Worm (Caenorhabditis elegans) whole organism, young adult: ENCODE data around the gene rfc-1.
A peak's percentile ranks its signal among the peaks of the same experiment; 100 is the strongest.

ENCODE experiments used
- B0019.2 ChIP-seq: fragments of 200-800 bp; sonication (Bioruptor generic); conservative IDR thresholded peaks from 2 replicates; pipeline ENCODE4 v1.3.6; 2022; ENCODE audit warnings: missing genetic modification reagents, missing genetic modification characterization, missing compliant biosample characterization
- B0035.1 ChIP-seq: sonication (generic microtip); optimal IDR thresholded peaks from 2 replicates; lab custom pipeline; 2016; ENCODE audit warnings: missing genetic modification characterization, mild to moderate bottlenecking, missing compliant biosample characterization, missing genotype, missing genetic modification reagents
- D2030.7 ChIP-seq: fragments of 200-800 bp; sonication (Bioruptor generic); IDR thresholded peaks from 2 replicates; pipeline ENCODE4 v1.3.6; 2022; ENCODE audit warnings: missing genetic modification reagents, missing genetic modification characterization, missing compliant biosample characterization
- F37B4.10 ChIP-seq: fragments of 200-800 bp; sonication (Bioruptor generic); IDR thresholded peaks from 2 replicates; pipeline ENCODE4 v1.3.6; 2022; ENCODE audit warnings: missing genetic modification characterization, missing compliant biosample characterization
- F49E8.2 ChIP-seq: sonication (generic microtip); optimal IDR thresholded peaks from 3 replicates; lab custom pipeline; 2017; ENCODE audit warnings: missing genetic modification characterization, mild to moderate bottlenecking, missing compliant biosample characterization, antibody characterized with exemption, moderate library complexity; ENCODE audit not compliant: insufficient read depth
- F55B11.4 ChIP-seq: sonication (generic microtip); optimal IDR thresholded peaks from 2 replicates; lab custom pipeline; 2016; ENCODE audit warnings: missing compliant biosample characterization, missing genetic modification characterization, borderline replicate concordance; ENCODE audit not compliant: insufficient read depth
- K11D2.4 ChIP-seq: fragments of 200-800 bp; sonication (Bioruptor generic); IDR thresholded peaks from 2 replicates; pipeline ENCODE4 v1.3.6; 2022; ENCODE audit warnings: missing genetic modification reagents, missing genetic modification characterization, missing compliant biosample characterization
- T07F8.4 ChIP-seq: sonication (generic microtip); optimal IDR thresholded peaks from 2 replicates; lab custom pipeline; 2016; ENCODE audit warnings: mild to moderate bottlenecking, missing genetic modification characterization, moderate library complexity, missing compliant biosample characterization
- Y53G8AR.9 ChIP-seq: fragments of 200-800 bp; sonication (Bioruptor generic); conservative IDR thresholded peaks from 2 replicates; pipeline ENCODE4 v1.3.6; 2022; ENCODE audit warnings: missing genetic modification reagents, missing genetic modification characterization, missing compliant biosample characterization
- aptf-2 ChIP-seq: fragments of 200-800 bp; sonication (Bioruptor generic); conservative IDR thresholded peaks from 2 replicates; pipeline ENCODE4 v1.3.6; 2022; ENCODE audit warnings: missing genetic modification reagents, missing genetic modification characterization, missing compliant biosample characterization
- atf-7 ChIP-seq: sonication (generic microtip); optimal IDR thresholded peaks from 2 replicates; lab custom pipeline; 2017; ENCODE audit warnings: mild to moderate bottlenecking, missing genetic modification characterization, missing compliant biosample characterization
- attf-5 ChIP-seq: fragments of 200-800 bp; sonication (Bioruptor generic); optimal IDR thresholded peaks from 2 replicates; lab custom pipeline; 2018; ENCODE audit warnings: mild to moderate bottlenecking, missing genetic modification characterization, missing compliant biosample characterization
- attf-6 ChIP-seq: fragments of 200-800 bp; sonication (Bioruptor generic); IDR thresholded peaks from 2 replicates; pipeline ENCODE4 v1.3.6; 2022; ENCODE audit warnings: missing genetic modification reagents, missing genetic modification characterization, missing compliant biosample characterization
- bed-1 ChIP-seq: fragments of 200-800 bp; sonication (Bioruptor generic); IDR thresholded peaks from 2 replicates; pipeline ENCODE4 v1.3.6; 2022; ENCODE audit warnings: missing genetic modification reagents, missing genetic modification characterization, missing compliant biosample characterization
- cebp-1 ChIP-seq, 2 experiments: fragments of 200-800 bp in 1 of 2; sonication (Bioruptor generic) in 1 of 2; sonication (generic microtip) in 1 of 2; IDR thresholded peaks in 1 of 2; optimal IDR thresholded peaks in 1 of 2; 2 replicates each; pipeline versions ENCODE4 v1.3.6 to Lab custom; 2017 to 2022; ENCODE audit warnings: missing compliant biosample characterization in 2 of 2, missing genetic modification characterization in 2 of 2, mild to moderate bottlenecking in 1 of 2, missing genetic modification reagents in 1 of 2, moderate library complexity in 1 of 2
- ceh-100 ChIP-seq: fragments of 200-800 bp; sonication (Bioruptor generic); IDR thresholded peaks from 2 replicates; pipeline ENCODE4 v1.3.6; 2022; ENCODE audit warnings: missing genetic modification reagents, missing genetic modification characterization, missing compliant biosample characterization
- ceh-58 ChIP-seq: fragments of 200-800 bp; sonication (Bioruptor generic); IDR thresholded peaks from 2 replicates; pipeline ENCODE4 v1.3.6; 2022; ENCODE audit warnings: missing genetic modification characterization, missing compliant biosample characterization
- chd-7 ChIP-seq: sonication (generic microtip); optimal IDR thresholded peaks from 2 replicates; lab custom pipeline; 2016; ENCODE audit warnings: mild to moderate bottlenecking, missing genetic modification characterization, moderate library complexity, missing compliant biosample characterization
- die-1 ChIP-seq: sonication (generic microtip); optimal IDR thresholded peaks from 2 replicates; lab custom pipeline; 2016; ENCODE audit warnings: missing genotype, mild to moderate bottlenecking, missing genetic modification characterization, missing compliant biosample characterization
- dpl-1 ChIP-seq: fragments of 150-350 bp; optimal IDR thresholded peaks from 2 replicates; lab custom pipeline; 2014; ENCODE audit warnings: missing biosample characterization, missing genetic modification reagents, missing genetic modification characterization
- efl-1 ChIP-seq: fragments of 150-350 bp; optimal IDR thresholded peaks from 2 replicates; lab custom pipeline; 2014; ENCODE audit warnings: missing biosample characterization, missing genetic modification reagents, missing genetic modification characterization
- egl-18 ChIP-seq: fragments of 200-800 bp; sonication (Bioruptor generic); IDR thresholded peaks from 2 replicates; pipeline ENCODE4 v1.3.6; 2022; ENCODE audit warnings: missing genetic modification reagents, missing genetic modification characterization, missing compliant biosample characterization
- ekl-4 ChIP-seq: fragments of 200-800 bp; sonication (Bioruptor generic); IDR thresholded peaks from 2 replicates; pipeline ENCODE4 v1.3.6; 2022; ENCODE audit warnings: missing genetic modification reagents, missing genetic modification characterization, missing compliant biosample characterization
- hmg-20 ChIP-seq: fragments of 200-800 bp; sonication (Bioruptor generic); IDR thresholded peaks from 2 replicates; pipeline ENCODE4 v1.3.6; 2022; ENCODE audit warnings: missing genetic modification reagents, missing genetic modification characterization, missing compliant biosample characterization
- lag-1 ChIP-seq: fragments of 200-800 bp; sonication (Bioruptor generic); IDR thresholded peaks from 2 replicates; pipeline ENCODE4 v1.3.6; 2022; ENCODE audit warnings: missing genetic modification reagents, missing genetic modification characterization, missing compliant biosample characterization
- lin-26 ChIP-seq: fragments of 200-800 bp; sonication (Bioruptor generic); IDR thresholded peaks from 2 replicates; pipeline ENCODE4 v1.3.6; 2022; ENCODE audit warnings: missing genetic modification reagents, missing genetic modification characterization, missing compliant biosample characterization
- lin-54 ChIP-seq: fragments of 200-800 bp; sonication (Bioruptor generic); optimal IDR thresholded peaks from 2 replicates; lab custom pipeline; 2018; ENCODE audit warnings: mild to moderate bottlenecking, missing genetic modification characterization, missing compliant biosample characterization
- lsy-27 ChIP-seq: sonication (generic microtip); optimal IDR thresholded peaks from 2 replicates; lab custom pipeline; 2017; ENCODE audit warnings: missing genetic modification characterization, mild to moderate bottlenecking, missing compliant biosample characterization, antibody characterized with exemption, missing genotype, borderline replicate concordance; ENCODE audit not compliant: insufficient read depth
- madf-10 ChIP-seq: sonication (generic microtip); optimal IDR thresholded peaks from 2 replicates; lab custom pipeline; 2016; ENCODE audit warnings: mild to moderate bottlenecking, missing genetic modification characterization, missing compliant biosample characterization
- madf-6 ChIP-seq: fragments of 200-800 bp; sonication (Bioruptor generic); IDR thresholded peaks from 2 replicates; pipeline ENCODE4 v1.3.6; 2022; ENCODE audit warnings: missing genetic modification reagents, missing genetic modification characterization, missing compliant biosample characterization
- mes-4 ChIP-seq: sonication (generic microtip); optimal IDR thresholded peaks from 2 replicates; lab custom pipeline; 2016; ENCODE audit warnings: missing genotype, missing genetic modification characterization, missing compliant biosample characterization
- mxl-1 ChIP-seq: sonication (generic microtip); optimal IDR thresholded peaks from 2 replicates; lab custom pipeline; 2016; ENCODE audit warnings: missing genetic modification characterization, missing compliant biosample characterization
- nfya-1 ChIP-seq: sonication (generic microtip); optimal IDR thresholded peaks from 2 replicates; lab custom pipeline; 2017; ENCODE audit warnings: antibody characterized with exemption, missing compliant biosample characterization, missing genetic modification characterization, borderline replicate concordance; ENCODE audit not compliant: insufficient read depth
- nfyb-1 ChIP-seq: fragments of 200-800 bp; sonication (Bioruptor generic); IDR thresholded peaks from 2 replicates; pipeline ENCODE4 v1.3.6; 2022; ENCODE audit warnings: missing genetic modification reagents, missing genetic modification characterization, missing compliant biosample characterization
- nhr-120 ChIP-seq: fragments of 200-800 bp; sonication (Bioruptor generic); IDR thresholded peaks from 2 replicates; pipeline ENCODE4 v1.3.6; 2022; ENCODE audit warnings: missing genetic modification characterization, missing compliant biosample characterization
- nhr-179 ChIP-seq: sonication (generic microtip); optimal IDR thresholded peaks from 2 replicates; lab custom pipeline; 2016; ENCODE audit warnings: mild to moderate bottlenecking, missing genetic modification characterization, missing compliant biosample characterization
- nhr-80 ChIP-seq: sonication (generic microtip); optimal IDR thresholded peaks from 2 replicates; lab custom pipeline; 2016; ENCODE audit warnings: missing genetic modification characterization, missing compliant biosample characterization
- rec-8 ChIP-seq, 2 experiments: sonication (generic microtip); optimal IDR thresholded peaks; 2 replicates each; lab custom pipeline; 2016; ENCODE audit warnings: mild to moderate bottlenecking in 2 of 2, missing genetic modification characterization in 2 of 2, missing genetic modification reagents in 2 of 2, missing genotype in 2 of 2, missing biosample characterization in 1 of 2, missing compliant biosample characterization in 1 of 2, moderate library complexity in 1 of 2
- sdz-38 ChIP-seq: sonication (generic microtip); optimal IDR thresholded peaks from 2 replicates; lab custom pipeline; 2016; ENCODE audit warnings: missing genotype, missing genetic modification characterization, missing compliant biosample characterization
- sea-2 ChIP-seq: fragments of 200-800 bp; sonication (Bioruptor generic); IDR thresholded peaks from 2 replicates; pipeline ENCODE4 v1.3.6; 2022; ENCODE audit warnings: missing genetic modification characterization, missing compliant biosample characterization
- snpc-1.1 ChIP-seq: sonication (generic microtip); optimal IDR thresholded peaks from 2 replicates; lab custom pipeline; 2017; ENCODE audit warnings: missing genetic modification characterization, mild to moderate bottlenecking, missing compliant biosample characterization, antibody characterized with exemption, moderate library complexity, missing genotype, missing genetic modification reagents; ENCODE audit not compliant: insufficient read depth
- snpc-3.4 ChIP-seq: sonication (generic microtip); optimal IDR thresholded peaks from 2 replicates; lab custom pipeline; 2017; ENCODE audit warnings: missing genetic modification characterization, mild to moderate bottlenecking, missing compliant biosample characterization, antibody characterized with exemption, moderate library complexity, missing genotype, missing genetic modification reagents
- somi-1 ChIP-seq: fragments of 200-800 bp; sonication (Bioruptor generic); optimal IDR thresholded peaks from 2 replicates; lab custom pipeline; 2018; ENCODE audit warnings: mild to moderate bottlenecking, missing genetic modification characterization, missing compliant biosample characterization
- zfh-2 ChIP-seq: fragments of 200-800 bp; sonication (Bioruptor generic); conservative IDR thresholded peaks from 2 replicates; pipeline ENCODE4 v1.3.6; 2022; ENCODE audit warnings: missing genetic modification reagents, missing genetic modification characterization, missing compliant biosample characterization
- ztf-18 ChIP-seq: sonication (generic microtip); optimal IDR thresholded peaks from 2 replicates; lab custom pipeline; 2016; ENCODE audit warnings: missing genotype, mild to moderate bottlenecking, missing genetic modification characterization, missing compliant biosample characterization

rfc-1 gene

ce11 chrV:14645817-14646789 is at the start of gene rfc-1, which contains the start of gene pmp-3:
TSS of gene rfc-1 (minus strand) at chrV:14645979.
TSS of gene pmp-3 (plus strand) at chrV:14646739.
- TF ChIP-seq nfyb-1 (GFP tag; lab: Robert Waterston, UW) (no peak), nhr-120 (no peak), atf-7 (no peak), B0019.2 (GFP tag; lab: Robert Waterston, UW) (no peak), B0035.1 (no peak), F37B4.10 (GFP tag; lab: Robert Waterston, UW) (no peak), bed-1 (no peak), ekl-4 (GFP tag; lab: Robert Waterston, UW) (no peak), madf-6 (peak; percentile 88), lag-1 (GFP tag; lab: Robert Waterston, UW) (no peak), hmg-20 (GFP tag; lab: Robert Waterston, UW) (no peak), K11D2.4 (GFP tag; lab: Robert Waterston, UW) (no peak), nfya-1 (tag; lab: Kevin White, UChicago) (no peak), ceh-100 (no peak), chd-7 (tag; lab: Kevin White, UChicago) (no peak), snpc-3.4 (tag; lab: Kevin White, UChicago) (no peak), snpc-1.1 (tag; lab: Kevin White, UChicago) (peak; percentile 56), F49E8.2 (tag; lab: Kevin White, UChicago) (peak; percentile 69), somi-1 (no peak), die-1 (no peak), attf-5 (GFP tag; lab: Kevin White, UChicago) (no peak), T07F8.4 (no peak), Y53G8AR.9 (GFP tag; lab: Robert Waterston, UW) (no peak), aptf-2 (no peak), zfh-2 (GFP tag; lab: Robert Waterston, UW) (no peak), madf-10 (tag; lab: Kevin White, UChicago) (no peak), mxl-1 (no peak), efl-1 (peak; percentile 92), nhr-80 (tag; lab: Kevin White, UChicago) (no peak), mes-4 (tag; lab: Kevin White, UChicago) (no peak), ceh-58 (GFP tag; lab: Robert Waterston, UW) (no peak), rec-8 (tag; optimal IDR thresholded peaks at IDR 0.05; lab: Kevin White, UChicago) (no peak), nhr-179 (tag; lab: Kevin White, UChicago) (no peak), attf-6 (GFP tag; lab: Robert Waterston, UW) (no peak), sea-2 (GFP tag; lab: Robert Waterston, UW) (no peak), cebp-1 (GFP tag; IDR thresholded peaks at IDR 0.05; lab: Robert Waterston, UW) (no peak), cebp-1 (tag; optimal IDR thresholded peaks at IDR 0.05; lab: Kevin White, UChicago) (no peak), lsy-27 (tag; lab: Kevin White, UChicago) (no peak), ztf-18 (tag; lab: Kevin White, UChicago) (no peak), egl-18 (GFP tag; lab: Robert Waterston, UW) (no peak), dpl-1 (GFP tag; lab: Kevin White, UChicago) (peak; percentile 74), D2030.7 (GFP tag; lab: Robert Waterston, UW) (peak; percentile 74; the same call in 1 of the 2 replicates), lin-26 (GFP tag; lab: Robert Waterston, UW) (no peak), sdz-38 (tag; lab: Kevin White, UChicago) (no peak), F55B11.4 (tag; lab: Kevin White, UChicago) (no peak), lin-54 (GFP tag; lab: Kevin White, UChicago) (peak; percentile 75)
